Fruit fly (Drosophila melanogaster) whole organism, wandering third instar larva: Measurements from ENCODE around the gene Art8.

ENCODE experiments used
- Dfd ChIP-seq: fragments of >200 bp; optimal IDR thresholded peaks from 2 replicates; lab custom pipeline; 2017; ENCODE audit warnings: missing biosample characterization, missing genetic modification characterization
- Hr78 ChIP-seq: fragments of >200 bp; optimal IDR thresholded peaks from 2 replicates; lab custom pipeline; 2017; ENCODE audit warnings: missing biosample characterization, missing genetic modification characterization
- Hr83 ChIP-seq: fragments of 200-300 bp; sonication (Bioruptor generic); optimal IDR thresholded peaks from 2 replicates; lab custom pipeline; 2016; ENCODE audit warnings: missing biosample characterization, mild to moderate bottlenecking, missing genetic modification characterization, moderate library complexity; ENCODE audit not compliant: poor library complexity, severe bottlenecking
- Myc ChIP-seq: fragments of >200 bp; optimal IDR thresholded peaks from 2 replicates; lab custom pipeline; 2017
- dsf ChIP-seq: sonication (Bioruptor generic); optimal IDR thresholded peaks from 2 replicates; lab custom pipeline; 2016; ENCODE audit warnings: missing biosample characterization, missing genetic modification characterization, borderline replicate concordance
- pan ChIP-seq: fragments of >200 bp; optimal IDR thresholded peaks from 2 replicates; lab custom pipeline; 2017
- sv ChIP-seq: fragments of 200-800 bp; sonication (Bioruptor generic); optimal IDR thresholded peaks from 3 replicates; lab custom pipeline; 2016; ENCODE audit warnings: missing biosample characterization, missing genetic modification characterization
- usp ChIP-seq: fragments of >200 bp; optimal IDR thresholded peaks from 2 replicates; lab custom pipeline; 2017; ENCODE audit warnings: missing biosample characterization, missing genetic modification characterization

DNA sequence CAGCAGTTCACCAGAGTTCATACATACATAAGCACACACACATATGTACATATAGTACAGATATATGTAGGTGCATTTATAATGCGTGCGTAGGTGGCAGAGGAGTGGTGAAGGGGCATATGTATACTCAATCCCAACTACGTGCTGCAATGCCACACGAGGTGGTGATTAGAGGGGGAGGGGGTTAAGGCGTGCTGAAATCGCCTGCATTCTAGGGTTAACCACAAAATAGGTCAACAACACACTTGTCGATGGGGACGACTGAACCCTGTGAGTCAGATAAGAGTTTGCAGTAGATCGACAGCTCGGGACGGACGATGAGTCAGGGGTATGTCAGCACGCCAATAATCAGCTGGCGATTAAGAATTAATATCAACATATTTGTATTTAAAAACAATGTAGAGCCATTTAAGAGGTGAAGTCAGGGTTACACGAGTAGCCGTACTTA lies 34.6 kb upstream of the Art8 start:
- TF ChIP-seq Hr83 (GFP tag; lab: Kevin White, UChicago) (peak; percentile 25), dsf (GFP tag; lab: Kevin White, UChicago) (no peak), pan (lab: Kevin White, UChicago) (no peak), Myc (lab: Kevin White, UChicago) (no peak), usp (no peak), Hr78 (GFP tag; lab: Kevin White, UChicago) (no peak), sv (GFP tag; lab: Kevin White, UChicago) (no peak), Dfd (no peak)
